Worm (Caenorhabditis elegans) whole organism, early embryonic: Measurements from ENCODE around the gene T24C12.4.

Experiments
- B0310.2 ChIP-seq: sonication (generic microtip); optimal IDR thresholded peaks from 2 replicates; lab custom pipeline; 2016; ENCODE audit warnings: mild to moderate bottlenecking, missing genetic modification characterization, missing compliant biosample characterization
- F13C5.2 ChIP-seq: sonication (generic microtip); optimal IDR thresholded peaks from 2 replicates; lab custom pipeline; 2017; ENCODE audit warnings: mild to moderate bottlenecking, missing genetic modification characterization, inconsistent platforms, missing compliant biosample characterization
- aly-1 ChIP-seq: sonication (generic microtip); optimal IDR thresholded peaks from 2 replicates; lab custom pipeline; 2016; ENCODE audit warnings: missing genetic modification characterization, missing compliant biosample characterization
- ama-1 ChIP-seq: fragments of 150-350 bp; optimal IDR thresholded peaks from 2 replicates; lab custom pipeline; 2014
- ceh-13 ChIP-seq: fragments of 200-800 bp; sonication (Bioruptor generic); optimal IDR thresholded peaks from 2 replicates; lab custom pipeline; 2018; ENCODE audit warnings: mild to moderate bottlenecking, missing genetic modification characterization, missing compliant biosample characterization
- ceh-36 ChIP-seq: sonication (generic microtip); optimal IDR thresholded peaks from 2 replicates; lab custom pipeline; 2016; ENCODE audit warnings: missing genetic modification characterization, inconsistent platforms, missing compliant biosample characterization
- ets-7 ChIP-seq: sonication (generic microtip); optimal IDR thresholded peaks from 2 replicates; lab custom pipeline; 2016; ENCODE audit warnings: missing genotype, missing genetic modification characterization, missing compliant biosample characterization
- flt-1 ChIP-seq: fragments of 200-800 bp; sonication (Bioruptor generic); IDR thresholded peaks from 2 replicates; pipeline ENCODE4 v1.3.6; 2022; ENCODE audit warnings: missing genetic modification characterization, missing compliant biosample characterization
- hmbx-1 ChIP-seq: sonication (generic microtip); optimal IDR thresholded peaks from 2 replicates; lab custom pipeline; 2016; ENCODE audit warnings: mild to moderate bottlenecking, missing genetic modification characterization, missing compliant biosample characterization
- hmg-4 ChIP-seq: fragments of 200-800 bp; sonication (Bioruptor generic); optimal IDR thresholded peaks from 2 replicates; lab custom pipeline; 2018; ENCODE audit warnings: mild to moderate bottlenecking, missing genetic modification characterization, missing compliant biosample characterization
- hnd-1 ChIP-seq: sonication (generic microtip); optimal IDR thresholded peaks from 2 replicates; lab custom pipeline; 2016; ENCODE audit warnings: missing genetic modification characterization, missing compliant biosample characterization
- pes-1 ChIP-seq: fragments of 200-800 bp; sonication (Bioruptor generic); IDR thresholded peaks from 2 replicates; pipeline ENCODE4 v1.3.6; 2022; ENCODE audit warnings: missing genetic modification reagents, missing genetic modification characterization, missing compliant biosample characterization
- scrt-1 ChIP-seq: fragments of 200-800 bp; sonication (Bioruptor generic); IDR thresholded peaks from 2 replicates; pipeline ENCODE4 v1.3.6; 2022; ENCODE audit warnings: missing genetic modification characterization, missing compliant biosample characterization
- sea-1 ChIP-seq: fragments of 200-800 bp; sonication (Bioruptor generic); conservative IDR thresholded peaks from 2 replicates; pipeline ENCODE4 v1.3.6; 2022; ENCODE audit warnings: missing genetic modification characterization, missing compliant biosample characterization
- tbx-11 ChIP-seq: fragments of 200-800 bp; sonication (Bioruptor generic); IDR thresholded peaks from 2 replicates; pipeline ENCODE4 v1.3.6; 2022; ENCODE audit warnings: missing genetic modification characterization, missing compliant biosample characterization
- tbx-37 ChIP-seq: fragments of 200-800 bp; sonication (Bioruptor generic); conservative IDR thresholded peaks from 2 replicates; pipeline ENCODE4 v1.3.6; 2022; ENCODE audit warnings: missing genetic modification reagents, missing genetic modification characterization, missing compliant biosample characterization
- tra-4 ChIP-seq: sonication (generic microtip); optimal IDR thresholded peaks from 2 replicates; lab custom pipeline; 2017; ENCODE audit warnings: missing genetic modification characterization, missing compliant biosample characterization

Gene T24C12.4

DNA sequence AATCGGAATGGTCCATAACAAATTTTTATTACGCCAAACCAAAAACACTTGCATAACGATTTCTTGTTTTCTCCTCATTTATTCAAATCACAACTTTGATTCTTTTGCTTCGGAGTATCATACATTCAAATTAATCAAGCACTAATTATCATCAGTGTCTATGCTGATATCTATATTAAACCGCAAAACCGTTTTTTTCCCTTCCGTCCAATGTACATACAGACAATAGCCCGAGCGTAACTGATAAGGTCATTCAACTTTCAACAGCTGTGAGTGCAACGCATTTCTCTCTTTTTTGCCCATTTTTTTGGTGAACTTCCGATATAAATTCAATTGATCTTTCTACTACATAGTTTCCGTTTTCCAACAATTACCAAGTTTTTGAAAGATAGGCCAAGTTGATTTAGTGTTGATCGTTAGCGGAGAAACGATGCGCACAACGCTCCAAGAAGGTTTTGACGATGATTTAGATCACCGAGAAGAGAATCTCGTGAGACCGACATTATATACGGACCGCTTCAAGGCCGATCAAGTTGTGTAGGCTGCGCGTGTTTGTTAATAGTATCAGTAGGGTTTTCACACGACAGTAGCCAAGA is 27.0 kb downstream of the T24C12.4 start:
- TF ChIP-seq aly-1 = no peak
- no peak for TF ChIP-seq ets-7 (tag; lab: Kevin White, UChicago)
- TF ChIP-seq flt-1 = no peak
- TF ChIP-seq B0310.2 = no peak
- TF ChIP-seq sea-1 (GFP tag; lab: Robert Waterston, UW) = no peak

DNA sequence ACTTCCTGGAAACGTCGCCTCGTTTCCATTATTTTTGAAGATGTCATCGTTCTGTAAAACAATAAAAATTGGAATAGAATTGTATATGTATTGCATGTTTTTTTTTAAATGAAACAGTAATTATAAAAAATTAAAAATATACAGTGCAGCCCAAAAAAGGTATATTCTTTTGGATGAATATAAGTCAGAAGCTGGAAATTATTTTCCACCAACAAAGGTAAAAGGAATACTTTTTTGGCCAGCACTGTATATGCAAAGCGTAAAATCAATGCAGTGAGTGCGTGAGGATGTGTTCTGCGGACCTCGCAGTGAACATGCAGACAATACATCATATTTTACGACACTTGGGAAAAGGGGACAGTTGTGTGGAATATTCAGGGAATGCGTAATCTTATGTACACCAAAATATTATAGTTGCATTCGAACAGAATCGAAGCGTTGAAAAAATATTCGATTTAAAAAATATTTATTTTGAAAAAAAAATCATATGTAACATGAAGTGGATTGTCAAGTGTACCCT is 28.4 kb downstream of the T24C12.4 start, which contains the start of gene F48B9.8:
Gene F48B9.8 (minus strand): TSS at position 51 of the 520 bp plus-strand sequence.
- no peak for TF ChIP-seq hmbx-1
- no peak for TF ChIP-seq ceh-36 (tag; lab: Kevin White, UChicago)
- no peak for TF ChIP-seq tra-4 (tag; lab: Kevin White, UChicago)
- TF ChIP-seq B0310.2 = no peak

DNA sequence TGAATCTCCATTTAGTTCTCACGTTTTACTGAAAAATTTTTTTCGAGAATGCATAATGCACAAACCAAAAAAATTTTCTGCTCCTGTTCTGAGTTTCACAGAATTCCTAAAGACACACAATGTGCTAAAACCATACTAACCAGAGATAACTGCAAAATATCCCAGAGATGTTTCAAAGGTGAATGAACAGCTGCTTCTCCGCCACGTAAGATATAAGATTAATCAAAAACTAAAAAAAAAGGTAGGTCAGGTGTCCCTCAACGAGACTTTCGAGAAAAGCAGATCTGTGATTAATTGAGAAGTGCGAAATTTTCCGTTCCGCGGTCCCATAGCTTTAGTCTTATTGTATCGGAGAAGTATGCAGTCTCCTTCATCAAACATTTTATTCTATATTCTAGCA is 40.1 kb downstream of the T24C12.4 start, which contains the start of gene F48B9.3:
Gene F48B9.3 (plus strand): TSS at position 301 of the 400 bp plus-strand sequence.
- TF ChIP-seq aly-1 (no peak), pes-1 (no peak), tbx-11 (GFP tag; lab: Robert Waterston, UW) (no peak), ets-7 (tag; lab: Kevin White, UChicago) (no peak), sea-1 (GFP tag; lab: Robert Waterston, UW) (no peak), ceh-13 (GFP tag; lab: Kevin White, UChicago) (no peak), tbx-37 (GFP tag; lab: Robert Waterston, UW) (no peak), B0310.2 (no peak), ama-1 (lab: Kevin White, UChicago) (no peak), flt-1 (no peak)

DNA sequence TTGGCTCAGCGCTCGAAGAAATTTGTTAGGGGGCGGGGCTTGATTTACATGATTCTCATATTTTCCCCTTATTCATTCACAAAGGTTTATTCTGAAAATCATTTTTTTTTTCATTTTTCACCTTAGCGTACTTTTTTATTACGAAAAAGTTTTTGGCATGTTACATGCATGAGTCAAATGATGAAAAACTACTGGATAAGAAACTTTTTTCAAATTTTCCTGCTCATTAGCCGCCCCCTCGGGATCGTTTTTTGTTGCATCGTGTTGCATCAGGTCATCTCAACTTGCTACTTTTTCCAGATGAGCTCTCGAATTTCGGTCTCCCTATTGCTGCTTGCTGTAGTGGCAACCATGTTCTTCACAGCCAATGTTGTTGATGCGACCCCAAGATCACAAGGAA is 41.8 kb downstream of the T24C12.4 start, which contains the start of gene pdf-2:
Gene pdf-2 (plus strand): TSS at position 301 of the 400 bp plus-strand sequence.
- TF ChIP-seq tbx-11 (GFP tag; lab: Robert Waterston, UW) (no peak), hnd-1 (tag; lab: Kevin White, UChicago) (no peak), tbx-37 (GFP tag; lab: Robert Waterston, UW) (no peak), scrt-1 (GFP tag; lab: Robert Waterston, UW) (no peak), B0310.2 (no peak), ceh-13 (GFP tag; lab: Kevin White, UChicago) (no peak), flt-1 (no peak), tra-4 (tag; lab: Kevin White, UChicago) (no peak), F13C5.2 (tag; lab: Kevin White, UChicago) (no peak), sea-1 (GFP tag; lab: Robert Waterston, UW) (no peak), ets-7 (tag; lab: Kevin White, UChicago) (no peak), hmg-4 (no peak), ama-1 (lab: Kevin White, UChicago) (no peak), ceh-36 (tag; lab: Kevin White, UChicago) (no peak), hmbx-1 (no peak), aly-1 (no peak), pes-1 (no peak)

DNA sequence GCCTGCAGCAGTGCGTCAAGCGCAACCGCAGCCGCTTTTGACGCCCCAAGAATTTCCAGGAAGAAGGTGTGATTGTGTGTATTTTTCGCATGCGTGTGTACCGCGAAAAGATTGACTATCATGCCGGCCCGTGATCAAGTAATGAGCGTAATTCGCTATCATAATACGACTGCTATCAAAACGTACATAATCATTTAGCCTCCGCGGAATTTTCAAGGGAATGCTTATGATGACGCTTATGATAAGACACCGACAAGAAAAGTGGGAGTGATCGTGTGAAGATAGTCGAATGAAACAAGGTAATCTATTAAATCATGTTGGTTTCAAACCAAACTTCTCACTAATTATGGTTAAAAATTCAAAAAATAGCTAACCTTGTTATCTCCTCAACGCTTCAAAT is 47.0 kb downstream of the T24C12.4 start:
- TF ChIP-seq ets-7 (tag; lab: Kevin White, UChicago) (no peak), F13C5.2 (tag; lab: Kevin White, UChicago) (no peak), ceh-36 (tag; lab: Kevin White, UChicago) (no peak), tbx-11 (GFP tag; lab: Robert Waterston, UW) (no peak), hmg-4 (no peak), ama-1 (lab: Kevin White, UChicago) (no peak), ceh-13 (GFP tag; lab: Kevin White, UChicago) (no peak), hnd-1 (tag; lab: Kevin White, UChicago) (no peak), aly-1 (no peak)
